Worm (Caenorhabditis elegans): Measurements from ENCODE around the gene T19D12.9.

DNA sequence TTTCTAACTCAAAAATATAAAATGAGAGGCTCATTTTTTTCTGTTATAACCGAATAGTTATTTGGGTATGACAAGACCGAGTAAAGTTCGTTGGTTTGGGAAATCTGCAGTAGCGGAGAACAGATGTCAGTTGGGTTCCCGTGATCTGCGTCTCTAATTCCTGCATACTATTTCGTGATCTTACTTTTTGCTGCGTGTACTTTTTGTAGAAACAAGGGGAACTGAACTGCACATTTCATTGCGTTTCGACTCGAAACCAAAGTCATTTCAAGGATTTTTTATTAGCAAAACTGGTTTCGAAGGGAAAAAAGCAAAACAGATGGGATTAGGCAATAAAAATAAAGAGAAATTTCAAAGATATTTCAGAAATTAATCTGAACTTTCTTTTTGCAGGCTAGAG, 7.3 kb downstream of the T19D12.9 start:
- TF ChIP-seq nhr-28 (tag; optimal IDR thresholded peaks at IDR 0.05), result no peak
- TF ChIP-seq egl-27 (tag; optimal IDR thresholded peaks at IDR 0.05), result no peak
- TF ChIP-seq dve-1 (tag; optimal IDR thresholded peaks at IDR 0.05; ENCODE audit: insufficient read depth), result no peak
- TF ChIP-seq unc-130 (GFP tag; optimal IDR thresholded peaks at IDR 0.05), result no peak
- no peak for TF ChIP-seq mdt-29 (GFP tag; IDR thresholded peaks at IDR 0.05)
- TF ChIP-seq jun-1 (tag; optimal IDR thresholded peaks at IDR 0.05), result no peak
- TF ChIP-seq Y5F2A.4 (GFP tag; optimal IDR thresholded peaks at IDR 0.05), result no peak
- no peak for TF ChIP-seq unc-39 (tag; optimal IDR thresholded peaks at IDR 0.05)

Data from whole organism, L4 larva.